Fruit fly (Drosophila melanogaster) whole organism, embryonic: ENCODE results near the gene mRpS10.

Source experiments
- Atf3 ChIP-seq: fragments of 200-800 bp; sonication (Bioruptor generic); optimal IDR thresholded peaks from 3 replicates; lab custom pipeline; 2016; ENCODE audit warnings: missing biosample characterization, missing genetic modification characterization
- BEAF-32 ChIP-seq: fragments of 200-800 bp; sonication (Bioruptor generic); optimal IDR thresholded peaks from 3 replicates; lab custom pipeline; 2017; ENCODE audit warnings: missing biosample characterization, missing genetic modification characterization, mild to moderate bottlenecking, moderate library complexity, missing genetic modification reagents
- CG10147 ChIP-seq: fragments of 200-800 bp; sonication (Bioruptor generic); optimal IDR thresholded peaks from 2 replicates; lab custom pipeline; 2019; ENCODE audit warnings: missing biosample characterization, mild to moderate bottlenecking, missing genetic modification characterization, moderate library complexity
- CG12299 ChIP-seq: fragments of 200-800 bp; sonication (Bioruptor generic); optimal IDR thresholded peaks from 2 replicates; lab custom pipeline; 2018; ENCODE audit warnings: missing biosample characterization, mild to moderate bottlenecking, missing genetic modification characterization
- CG13287 ChIP-seq: fragments of 200-800 bp; sonication (Bioruptor generic); IDR thresholded peaks from 2 replicates; pipeline ENCODE4 v1.3.6; 2022; ENCODE audit warnings: missing biosample characterization, missing genetic modification characterization; ENCODE audit not compliant: partially characterized antibody
- CG14860 ChIP-seq: fragments of 200-800 bp; sonication (Bioruptor generic); IDR thresholded peaks from 3 replicates; pipeline ENCODE4 v1.3.6; 2022; ENCODE audit warnings: missing biosample characterization, missing genetic modification characterization; ENCODE audit not compliant: partially characterized antibody
- CG14965 ChIP-seq: fragments of 200-800 bp; sonication (Bioruptor generic); optimal IDR thresholded peaks from 2 replicates; lab custom pipeline; 2016; ENCODE audit warnings: missing biosample characterization, missing genetic modification characterization, borderline replicate concordance
- CG15269 ChIP-seq: fragments of 200-800 bp; sonication (Bioruptor generic); optimal IDR thresholded peaks from 2 replicates; lab custom pipeline; 2018; ENCODE audit warnings: missing biosample characterization, mild to moderate bottlenecking, missing genetic modification characterization, moderate library complexity
- CG17186 ChIP-seq: fragments of 200-800 bp; sonication (Bioruptor generic); optimal IDR thresholded peaks from 3 replicates; lab custom pipeline; 2017; ENCODE audit warnings: missing biosample characterization, missing genetic modification reagents, missing genetic modification characterization
- CG2129 ChIP-seq: fragments of 200-800 bp; sonication (Bioruptor generic); IDR thresholded peaks from 2 replicates; pipeline ENCODE4 v1.3.6; 2022; ENCODE audit warnings: missing biosample characterization, missing genetic modification characterization; ENCODE audit not compliant: partially characterized antibody
- CG3163 ChIP-seq: fragments of 200-800 bp; sonication (Bioruptor generic); optimal IDR thresholded peaks from 3 replicates; lab custom pipeline; 2016; ENCODE audit warnings: missing biosample characterization, missing genetic modification characterization
- CG34224 ChIP-seq: fragments of 200-800 bp; sonication (Bioruptor generic); IDR thresholded peaks from 3 replicates; pipeline ENCODE4 v1.3.6; 2022; ENCODE audit warnings: missing biosample characterization, missing genetic modification characterization; ENCODE audit not compliant: partially characterized antibody
- CG42726 ChIP-seq: fragments of 200-800 bp; sonication (Bioruptor generic); IDR thresholded peaks from 2 replicates; pipeline ENCODE4 v1.3.6; 2022; ENCODE audit warnings: missing biosample characterization, missing genetic modification characterization; ENCODE audit not compliant: partially characterized antibody
- CG7745 ChIP-seq: fragments of 200-800 bp; sonication (Bioruptor generic); optimal IDR thresholded peaks from 2 replicates; lab custom pipeline; 2018; ENCODE audit warnings: missing biosample characterization, mild to moderate bottlenecking, missing genetic modification characterization, moderate library complexity
- CG7839 ChIP-seq: fragments of 200-800 bp; sonication (Bioruptor generic); optimal IDR thresholded peaks from 3 replicates; lab custom pipeline; 2018; ENCODE audit warnings: missing biosample characterization, mild to moderate bottlenecking, missing genetic modification characterization, moderate library complexity
- CHES-1-like ChIP-seq: fragments of 200-800 bp; sonication (Bioruptor generic); optimal IDR thresholded peaks from 2 replicates; lab custom pipeline; 2016; ENCODE audit warnings: missing biosample characterization, missing genetic modification characterization
- D19B ChIP-seq: fragments of 200-800 bp; sonication (Bioruptor generic); optimal IDR thresholded peaks from 2 replicates; lab custom pipeline; 2017; ENCODE audit warnings: missing biosample characterization, mild to moderate bottlenecking, missing genetic modification characterization
- Doc2 ChIP-seq: fragments of 200-800 bp; sonication (Bioruptor generic); IDR thresholded peaks from 2 replicates; pipeline ENCODE4 v1.3.6; 2022; ENCODE audit warnings: missing biosample characterization, missing genetic modification characterization
- Ets97D ChIP-seq: fragments of 200-800 bp; sonication (Bioruptor generic); optimal IDR thresholded peaks from 3 replicates; lab custom pipeline; 2016; ENCODE audit warnings: missing biosample characterization, missing genetic modification characterization
- Hsf ChIP-seq: fragments of 200-800 bp; sonication (Bioruptor generic); optimal IDR thresholded peaks from 3 replicates; lab custom pipeline; 2016; ENCODE audit warnings: missing biosample characterization, missing genetic modification characterization
- MBD-R2 ChIP-seq: fragments of 200-800 bp; sonication (Bioruptor generic); IDR thresholded peaks from 2 replicates; pipeline ENCODE4 v1.3.6; 2022; ENCODE audit warnings: missing biosample characterization, missing genetic modification characterization
- Meics ChIP-seq: fragments of 200-800 bp; sonication (Bioruptor generic); optimal IDR thresholded peaks from 2 replicates; lab custom pipeline; 2017; ENCODE audit warnings: missing biosample characterization, mild to moderate bottlenecking, missing genetic modification characterization
- Myb ChIP-seq: fragments of 200-800 bp; sonication (Bioruptor generic); optimal IDR thresholded peaks from 2 replicates; lab custom pipeline; 2016; ENCODE audit warnings: missing biosample characterization, missing genetic modification characterization
- NK7.1 ChIP-seq: fragments of 200-800 bp; sonication (Bioruptor generic); optimal IDR thresholded peaks from 3 replicates; lab custom pipeline; 2016; ENCODE audit warnings: missing biosample characterization, missing genetic modification characterization
- Opbp ChIP-seq: fragments of 200-800 bp; sonication (Bioruptor generic); IDR thresholded peaks from 3 replicates; pipeline ENCODE4 v1.3.6; 2022; ENCODE audit warnings: missing biosample characterization, missing genetic modification characterization; ENCODE audit not compliant: partially characterized antibody
- PHDP ChIP-seq: fragments of 200-800 bp; sonication (Bioruptor generic); optimal IDR thresholded peaks from 3 replicates; lab custom pipeline; 2018; ENCODE audit warnings: missing biosample characterization, mild to moderate bottlenecking, missing genetic modification characterization, moderate library complexity
- Scr ChIP-seq: fragments of 200-800 bp; sonication (Bioruptor generic); IDR thresholded peaks from 2 replicates; pipeline ENCODE4 v1.3.6; 2022; ENCODE audit warnings: missing biosample characterization, missing genetic modification characterization; ENCODE audit not compliant: partially characterized antibody
- Stat92E ChIP-seq, 3 experiments: fragments of >200 bp in 2 of 3; fragments of 200-800 bp in 1 of 3; sonication (Bioruptor generic) in 1 of 3; optimal IDR thresholded peaks; 2 replicates each; lab custom pipeline; 2017 to 2019; ENCODE audit warnings: missing biosample characterization in 3 of 3, missing genetic modification characterization in 3 of 3, mild to moderate bottlenecking in 1 of 3, moderate library complexity in 1 of 3
- Xbp1 ChIP-seq: fragments of 200-800 bp; sonication (Bioruptor generic); optimal IDR thresholded peaks from 3 replicates; lab custom pipeline; 2016; ENCODE audit warnings: missing biosample characterization, mild to moderate bottlenecking, missing genetic modification characterization
- al ChIP-seq: fragments of 200-800 bp; sonication (Bioruptor generic); IDR thresholded peaks from 2 replicates; pipeline ENCODE4 v1.3.6; 2022; ENCODE audit warnings: missing biosample characterization, missing genetic modification characterization
- aop ChIP-seq: fragments of 200-800 bp; sonication (Bioruptor generic); IDR thresholded peaks from 2 replicates; pipeline ENCODE4 v1.3.6; 2022; ENCODE audit warnings: missing biosample characterization, missing genetic modification characterization
- az2 ChIP-seq: fragments of 200-800 bp; sonication (Bioruptor generic); optimal IDR thresholded peaks from 3 replicates; lab custom pipeline; 2016; ENCODE audit warnings: missing biosample characterization, missing genetic modification characterization
- bcd ChIP-seq: fragments of 200-800 bp; sonication (Bioruptor generic); optimal IDR thresholded peaks from 2 replicates; lab custom pipeline; 2017; ENCODE audit warnings: missing biosample characterization, mild to moderate bottlenecking, missing genetic modification characterization
- bowl ChIP-seq: fragments of 200-800 bp; sonication (Bioruptor generic); IDR thresholded peaks from 2 replicates; pipeline ENCODE4 v1.3.6; 2022; ENCODE audit warnings: missing biosample characterization, missing genetic modification characterization
- cas ChIP-seq: fragments of 200-800 bp; sonication (Bioruptor generic); IDR thresholded peaks from 2 replicates; pipeline ENCODE4 v1.3.6; 2022; ENCODE audit warnings: missing biosample characterization, missing genetic modification characterization
- chif ChIP-seq, 2 experiments: fragments of 200-800 bp; sonication (Bioruptor generic); optimal IDR thresholded peaks; 3 replicates each; lab custom pipeline; 2016; ENCODE audit warnings: missing biosample characterization in 2 of 2, missing genetic modification characterization in 2 of 2
- chm ChIP-seq: fragments of 200-800 bp; sonication (Bioruptor generic); IDR thresholded peaks from 2 replicates; pipeline ENCODE4 v1.3.6; 2022; ENCODE audit warnings: missing biosample characterization, missing genetic modification characterization
- gce ChIP-seq: fragments of 200-800 bp; sonication (Bioruptor generic); IDR thresholded peaks from 3 replicates; pipeline ENCODE4 v1.3.6; 2022; ENCODE audit warnings: missing biosample characterization, missing genetic modification characterization
- gfzf ChIP-seq: fragments of 200-800 bp; sonication (Bioruptor generic); optimal IDR thresholded peaks from 2 replicates; lab custom pipeline; 2016; ENCODE audit warnings: missing biosample characterization, mild to moderate bottlenecking, missing genetic modification characterization, moderate library complexity
- grn ChIP-seq: fragments of 200-800 bp; sonication (Bioruptor generic); optimal IDR thresholded peaks from 3 replicates; lab custom pipeline; 2017; ENCODE audit warnings: missing biosample characterization, missing genetic modification characterization
- gsb-n ChIP-seq: fragments of 200-800 bp; sonication (Bioruptor generic); optimal IDR thresholded peaks from 3 replicates; lab custom pipeline; 2018; ENCODE audit warnings: missing biosample characterization, mild to moderate bottlenecking, missing genetic modification characterization
- knrl ChIP-seq: fragments of 200-800 bp; sonication (Bioruptor generic); IDR thresholded peaks from 3 replicates; pipeline ENCODE4 v1.3.6; 2022; ENCODE audit warnings: missing biosample characterization, missing genetic modification characterization; ENCODE audit not compliant: partially characterized antibody
- lilli ChIP-seq: fragments of 200-800 bp; sonication (Bioruptor generic); optimal IDR thresholded peaks from 3 replicates; lab custom pipeline; 2016; ENCODE audit warnings: missing biosample characterization, missing genetic modification characterization
- otp ChIP-seq: fragments of 200-800 bp; sonication (Bioruptor generic); IDR thresholded peaks from 3 replicates; pipeline ENCODE4, ENCODE4 v1.3.6; 2022; ENCODE audit warnings: missing biosample characterization, missing genetic modification characterization
- phol ChIP-seq: fragments of 200-800 bp; sonication (Bioruptor generic); optimal IDR thresholded peaks from 3 replicates; lab custom pipeline; 2018; ENCODE audit warnings: missing biosample characterization, mild to moderate bottlenecking, missing genetic modification characterization, moderate library complexity
- pzg ChIP-seq: fragments of 200-800 bp; sonication (Bioruptor generic); optimal IDR thresholded peaks from 3 replicates; lab custom pipeline; 2018; ENCODE audit warnings: missing biosample characterization, mild to moderate bottlenecking, missing genetic modification characterization, moderate library complexity
- shn ChIP-seq: fragments of 200-800 bp; sonication (Bioruptor generic); optimal IDR thresholded peaks from 3 replicates; lab custom pipeline; 2016; ENCODE audit warnings: missing biosample characterization, missing genetic modification characterization
- tap ChIP-seq: fragments of 200-800 bp; optimal IDR thresholded peaks from 3 replicates; lab custom pipeline; 2019; ENCODE audit warnings: missing biosample characterization, mild to moderate bottlenecking, missing genetic modification characterization, moderate library complexity
- vnd ChIP-seq: fragments of 200-800 bp; sonication (Bioruptor generic); IDR thresholded peaks from 3 replicates; pipeline ENCODE4 v1.3.6; 2022; ENCODE audit warnings: missing biosample characterization, missing genetic modification characterization; ENCODE audit not compliant: partially characterized antibody

The mRpS10 gene

DNA sequence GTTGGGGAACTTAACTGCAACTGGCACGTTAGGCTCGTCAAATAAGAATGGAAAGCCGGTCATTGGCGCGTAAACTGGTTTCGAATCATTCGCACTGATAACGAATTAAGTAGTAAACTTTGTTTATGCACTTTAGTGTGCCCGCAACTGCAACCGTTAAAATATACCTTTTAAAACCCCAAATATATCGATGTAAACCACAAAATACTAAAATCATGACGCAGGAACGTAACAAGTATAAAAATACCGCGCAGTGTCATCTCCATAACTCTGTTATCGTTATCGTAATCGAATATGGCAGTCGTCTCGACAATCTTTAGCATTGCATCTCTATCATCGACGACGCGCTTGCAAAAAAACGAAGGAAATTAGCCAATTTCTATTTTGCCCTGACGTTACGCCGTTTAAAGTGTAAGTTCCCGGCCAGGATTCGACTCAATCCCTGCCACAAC lies 4.2 kb upstream of the mRpS10 start, which contains the start of the genes CG31344 and Caf1-55 (continued):
- TF ChIP-seq PHDP (tag; lab: Kevin White, UChicago) = peak; percentile 25
- peak; percentile 61; the same call in 2 of the 3 replicates for TF ChIP-seq CG14860 (GFP tag; lab: Robert Waterston, UW)
- TF ChIP-seq al (GFP tag; lab: Robert Waterston, UW) = no peak
- peak; percentile 84 for TF ChIP-seq Myb (GFP tag; lab: Kevin White, UChicago)
- no peak for TF ChIP-seq otp (GFP tag; lab: Robert Waterston, UW)
- TF ChIP-seq gsb-n (tag; lab: Kevin White, UChicago) = peak; percentile 21
- TF ChIP-seq tap (tag; lab: Kevin White, UChicago) = no peak
- peak; percentile 89 for TF ChIP-seq phol (tag; lab: Kevin White, UChicago)
- TF ChIP-seq CG7745 (tag; lab: Kevin White, UChicago) = no peak
- no peak for TF ChIP-seq Doc2 (GFP tag; lab: Robert Waterston, UW)
- TF ChIP-seq chif (GFP tag; optimal IDR thresholded peaks at IDR 0.05; lab: Kevin White, UChicago) = no peak
- no peak for TF ChIP-seq cas (GFP tag; lab: Robert Waterston, UW)
- TF ChIP-seq CG7839 = no peak
- no peak for TF ChIP-seq CG10147 (GFP tag; lab: Kevin White, UChicago)
- TF ChIP-seq Scr = peak; percentile 74
- TF ChIP-seq CHES-1-like (GFP tag; lab: Kevin White, UChicago) = peak; percentile 71
- peak; percentile 65 for TF ChIP-seq CG2129 (GFP tag; lab: Robert Waterston, UW)
- TF ChIP-seq Ets97D = peak; percentile 66
- no peak for TF ChIP-seq shn (GFP tag; lab: Kevin White, UChicago)
- TF ChIP-seq lilli (GFP tag; lab: Kevin White, UChicago) = peak; percentile 37
- TF ChIP-seq BEAF-32 (GFP tag; lab: Kevin White, UChicago) = peak; percentile 81
- peak; percentile 82 for TF ChIP-seq MBD-R2
- no peak for TF ChIP-seq aop (GFP tag; lab: Robert Waterston, UW)
- TF ChIP-seq Meics (GFP tag; lab: Kevin White, UChicago) = no peak
- peak; percentile 31 for TF ChIP-seq grn (GFP tag; lab: Kevin White, UChicago)
- TF ChIP-seq CG42726 (GFP tag; lab: Robert Waterston, UW) = peak; percentile 39; the same call in 1 of the 2 replicates
- no peak for TF ChIP-seq bcd (GFP tag; lab: Kevin White, UChicago)
- TF ChIP-seq CG34224 (GFP tag; lab: Robert Waterston, UW) = peak; percentile 78
- peak in 1 of 3 experiments; percentile 69 for TF ChIP-seq Stat92E (GFP tag; optimal IDR thresholded peaks at IDR 0.05; lab: Kevin White, UChicago)
- peak; percentile 92 for TF ChIP-seq CG13287
- peak; percentile 28 for TF ChIP-seq Xbp1
- no peak for TF ChIP-seq chm (GFP tag; lab: Robert Waterston, UW)
- TF ChIP-seq NK7.1 (GFP tag; lab: Kevin White, UChicago) = no peak
- TF ChIP-seq CG14965 (GFP tag; lab: Kevin White, UChicago) = no peak
- no peak for TF ChIP-seq bowl (GFP tag; lab: Robert Waterston, UW)
- TF ChIP-seq az2 (GFP tag; lab: Kevin White, UChicago) = peak; percentile 14
- TF ChIP-seq Opbp (GFP tag; lab: Robert Waterston, UW) = peak; percentile 49; the same call in 1 of the 3 replicates
- TF ChIP-seq vnd = peak; percentile 61; the same call in 2 of the 3 replicates
- no peak for TF ChIP-seq gce
- TF ChIP-seq knrl (GFP tag; lab: Robert Waterston, UW) = peak; percentile 79
- peak; percentile 2 for TF ChIP-seq CG12299 (tag; lab: Kevin White, UChicago)
- peak; percentile 1 for TF ChIP-seq Hsf (GFP tag; lab: Kevin White, UChicago)
- peak; percentile 98 for TF ChIP-seq pzg (GFP tag; lab: Kevin White, UChicago)
- no peak for TF ChIP-seq Atf3
- TF ChIP-seq CG15269 (tag; lab: Kevin White, UChicago) = no peak
- no peak for TF ChIP-seq D19B (GFP tag; lab: Kevin White, UChicago)
- no peak for TF ChIP-seq CG3163 (GFP tag; lab: Kevin White, UChicago)
- peak; percentile 93 for TF ChIP-seq gfzf (GFP tag; lab: Kevin White, UChicago)
- TF ChIP-seq CG17186 = peak; percentile 3
